Fruit fly (Drosophila melanogaster): ENCODE data around the gene CG11529.

Gene CG11529

dm6 chr3L:12222945-12223634, 25.5 kb downstream of the CG11529 start (continued):
- no peak for TF ChIP-seq hth (optimal IDR thresholded peaks at IDR 0.05)
- TF ChIP-seq vnd (GFP tag; IDR thresholded peaks at IDR 0.05; ENCODE audit: partially characterized antibody), result no peak; the same call in 2 of the 3 replicates
- peak; percentile 50; the same call in 1 of the 2 replicates for TF ChIP-seq CG14441 (GFP tag; IDR thresholded peaks at IDR 0.05)
- no peak for TF ChIP-seq cwo (GFP tag; optimal IDR thresholded peaks at IDR 0.05)
- no peak for TF ChIP-seq CG30431 (GFP tag; optimal IDR thresholded peaks at IDR 0.05)
- TF ChIP-seq D19B (GFP tag; optimal IDR thresholded peaks at IDR 0.05), result no peak
- TF ChIP-seq CG2202 (tag; optimal IDR thresholded peaks at IDR 0.05), result no peak
- TF ChIP-seq CG13894 (tag; optimal IDR thresholded peaks at IDR 0.05), result no peak
- no peak for TF ChIP-seq CG30020 (tag; optimal IDR thresholded peaks at IDR 0.05)
- peak; percentile 31; the same call in 1 of the 2 replicates for TF ChIP-seq E2f2 (GFP tag; IDR thresholded peaks at IDR 0.05)
- peak; percentile 16 for TF ChIP-seq HHEX (GFP tag; optimal IDR thresholded peaks at IDR 0.05)
- no peak for TF ChIP-seq jing (GFP tag; optimal IDR thresholded peaks at IDR 0.05)
- peak; percentile 6 for TF ChIP-seq CG10209 (GFP tag; optimal IDR thresholded peaks at IDR 0.05)
- TF ChIP-seq CG7271 (tag; optimal IDR thresholded peaks at IDR 0.05), result no peak
- no peak for TF ChIP-seq Side (GFP tag; optimal IDR thresholded peaks at IDR 0.05)
- no peak for TF ChIP-seq kay (GFP tag; optimal IDR thresholded peaks at IDR 0.05)
- TF ChIP-seq pfk (GFP tag; optimal IDR thresholded peaks at IDR 0.05), result no peak
- TF ChIP-seq H2.0 (GFP tag; IDR thresholded peaks at IDR 0.05), result peak; percentile 35; the same call in 1 of the 2 replicates
- TF ChIP-seq Hand (GFP tag; optimal IDR thresholded peaks at IDR 0.05), result no peak
- TF ChIP-seq row (GFP tag; IDR thresholded peaks at IDR 0.05), result peak; percentile 60; the same call in 2 of the 3 replicates
- peak; percentile 46 for TF ChIP-seq Hmr (GFP tag; optimal IDR thresholded peaks at IDR 0.05)
- TF ChIP-seq BtbVII (GFP tag; optimal IDR thresholded peaks at IDR 0.05), result peak; percentile 7
- no peak for TF ChIP-seq slbo (GFP tag; IDR thresholded peaks at IDR 0.05)
- no peak for TF ChIP-seq CG17361 (GFP tag; IDR thresholded peaks at IDR 0.05)
- TF ChIP-seq CG17912 (GFP tag; optimal IDR thresholded peaks at IDR 0.05), result no peak
- TF ChIP-seq CG3847 (GFP tag; IDR thresholded peaks at IDR 0.05), result peak; percentile 14; the same call in 1 of the 2 replicates
- peak; percentile 28 for TF ChIP-seq CoRest (tag; optimal IDR thresholded peaks at IDR 0.05)
- no peak for TF ChIP-seq az2 (GFP tag; optimal IDR thresholded peaks at IDR 0.05)
- 0 out of 2 replicates have a peak, but pooled peaks have one; percentile 7 for TF ChIP-seq seq (GFP tag; IDR thresholded peaks at IDR 0.05)
- TF ChIP-seq crc (GFP tag; optimal IDR thresholded peaks at IDR 0.05), result no peak
- peak; percentile 46 for TF ChIP-seq CG10366 (GFP tag; IDR thresholded peaks at IDR 0.05)
- no peak for TF ChIP-seq lola (GFP tag; optimal IDR thresholded peaks at IDR 0.05)
- TF ChIP-seq vvl (GFP tag; IDR thresholded peaks at IDR 0.05), result peak; percentile 55; the same call in 1 of the 2 replicates
- TF ChIP-seq Oli (tag; optimal IDR thresholded peaks at IDR 0.05), result no peak
- TF ChIP-seq Atf6 (GFP tag; IDR thresholded peaks at IDR 0.05), result peak; percentile 53; the same call in 1 of the 2 replicates
- peak; percentile 46 for TF ChIP-seq CG8924 (tag; optimal IDR thresholded peaks at IDR 0.05)
- TF ChIP-seq stwl (tag; optimal IDR thresholded peaks at IDR 0.05), result no peak
- no peak for TF ChIP-seq CG3995 (GFP tag; optimal IDR thresholded peaks at IDR 0.05)
- peak; percentile 65 for TF ChIP-seq Ptx1 (GFP tag; IDR thresholded peaks at IDR 0.05)
- peak; percentile 43; the same call in 1 of the 2 replicates for TF ChIP-seq esg (GFP tag; conservative IDR thresholded peaks at IDR 0.05)
- TF ChIP-seq CG10147 (GFP tag; optimal IDR thresholded peaks at IDR 0.05), result no peak
- TF ChIP-seq ssp (GFP tag; IDR thresholded peaks at IDR 0.05), result no peak
- 0 out of 2 replicates have a peak, but pooled peaks have one; percentile 6 for TF ChIP-seq sisA (GFP tag; IDR thresholded peaks at IDR 0.05)
- TF ChIP-seq Ssrp (tag; optimal IDR thresholded peaks at IDR 0.05), result no peak
- peak; percentile 51 for TF ChIP-seq scrt (GFP tag; optimal IDR thresholded peaks at IDR 0.05)
- TF ChIP-seq CG6854 (GFP tag; optimal IDR thresholded peaks at IDR 0.05), result no peak
- TF ChIP-seq rib (GFP tag; IDR thresholded peaks at IDR 0.05), result no peak
- TF ChIP-seq CG6272 (GFP tag; IDR thresholded peaks at IDR 0.05), result no peak
- peak; percentile 57 for TF ChIP-seq CG15269 (tag; optimal IDR thresholded peaks at IDR 0.05)

All from whole organism, embryonic.